Fruit fly (Drosophila melanogaster) whole organism, pupa: ENCODE results near the gene Crg-1.

Experiments used
- CG12605 ChIP-seq: fragments of 200-800 bp; sonication (Bioruptor generic); IDR thresholded peaks from 2 replicates; pipeline ENCODE4 v1.3.6; 2022; ENCODE audit warnings: missing biosample characterization, missing genetic modification characterization
- CG13204 ChIP-seq: fragments of 200-800 bp; sonication (Bioruptor generic); optimal IDR thresholded peaks from 2 replicates; lab custom pipeline; 2018; ENCODE audit warnings: missing biosample characterization, mild to moderate bottlenecking, missing genetic modification characterization, moderate library complexity
- CG14655 ChIP-seq: fragments of 200-800 bp; sonication (Bioruptor generic); optimal IDR thresholded peaks from 3 replicates; lab custom pipeline; 2017; ENCODE audit warnings: mild to moderate bottlenecking, missing biosample characterization, missing genetic modification reagents, missing genetic modification characterization
- CG17806 ChIP-seq: fragments of 200-800 bp; sonication (Bioruptor generic); optimal IDR thresholded peaks from 2 replicates; lab custom pipeline; 2018; ENCODE audit warnings: missing biosample characterization, mild to moderate bottlenecking, missing genetic modification characterization, moderate library complexity
- CG32121 ChIP-seq: fragments of 200-800 bp; sonication (Bioruptor generic); IDR thresholded peaks from 2 replicates; pipeline ENCODE4 v1.3.6; 2022; ENCODE audit warnings: missing biosample characterization, missing genetic modification characterization
- CG4496 ChIP-seq: fragments of 200-800 bp; sonication (Bioruptor generic); IDR thresholded peaks from 3 replicates; pipeline ENCODE4 v1.3.6; 2022; ENCODE audit warnings: missing biosample characterization, missing genetic modification characterization
- CG8301 ChIP-seq: fragments of 200-800 bp; sonication (Bioruptor generic); optimal IDR thresholded peaks from 2 replicates; lab custom pipeline; 2018; ENCODE audit warnings: missing biosample characterization, mild to moderate bottlenecking, missing genetic modification characterization
- CG9948 ChIP-seq: fragments of 200-800 bp; sonication (Bioruptor generic); optimal IDR thresholded peaks from 2 replicates; lab custom pipeline; 2018; ENCODE audit warnings: missing biosample characterization, mild to moderate bottlenecking, missing genetic modification characterization, moderate library complexity
- EcR ChIP-seq: fragments of 200-800 bp; sonication (Bioruptor generic); optimal IDR thresholded peaks from 3 replicates; lab custom pipeline; 2019; ENCODE audit warnings: missing biosample characterization, missing genetic modification characterization, mild to moderate bottlenecking, moderate library complexity, missing genetic modification reagents
- Pif1A ChIP-seq: fragments of 200-800 bp; sonication (Bioruptor generic); optimal IDR thresholded peaks from 3 replicates; lab custom pipeline; 2016; ENCODE audit warnings: missing biosample characterization, missing genetic modification characterization
- Pif1B ChIP-seq: fragments of 200-800 bp; sonication (Bioruptor generic); optimal IDR thresholded peaks from 3 replicates; lab custom pipeline; 2016; ENCODE audit warnings: missing biosample characterization, missing genetic modification characterization
- fd96Ca ChIP-seq: fragments of 200-800 bp; sonication (Bioruptor generic); IDR thresholded peaks from 3 replicates; pipeline ENCODE4 v1.3.6; 2022; ENCODE audit warnings: missing biosample characterization, missing genetic modification characterization
- gl ChIP-seq: fragments of 200-800 bp; sonication (Bioruptor generic); optimal IDR thresholded peaks from 2 replicates; lab custom pipeline; 2018; ENCODE audit warnings: missing biosample characterization, mild to moderate bottlenecking, missing genetic modification characterization

- TF ChIP-seq CG32121 (GFP tag; lab: Robert Waterston, UW): no peak
- no peak for TF ChIP-seq EcR (GFP tag; lab: Kevin White, UChicago)
- TF ChIP-seq CG13204 (GFP tag; lab: Kevin White, UChicago): no peak
- TF ChIP-seq Pif1A: no peak
- no peak for TF ChIP-seq CG14655
- TF ChIP-seq CG12605 (GFP tag; lab: Robert Waterston, UW): no peak
- TF ChIP-seq Pif1B (GFP tag; lab: Kevin White, UChicago): no peak
- TF ChIP-seq fd96Ca (GFP tag; lab: Robert Waterston, UW): no peak
- TF ChIP-seq CG9948: no peak
- no peak for TF ChIP-seq CG4496 (GFP tag; lab: Robert Waterston, UW)
- TF ChIP-seq CG8301 (tag; lab: Kevin White, UChicago): no peak
- TF ChIP-seq gl (tag; lab: Kevin White, UChicago): no peak
- TF ChIP-seq CG17806 (tag; lab: Kevin White, UChicago): no peak
Measured at dm6 chrX:3825069-3825468, 32.0 kb downstream of the Crg-1 start.
